Worm (Caenorhabditis elegans) whole organism, early embryonic: ENCODE data around the gene npr-39.

Experiments used
- B0310.2 ChIP-seq: sonication (generic microtip); optimal IDR thresholded peaks from 2 replicates; lab custom pipeline; 2016; ENCODE audit warnings: mild to moderate bottlenecking, missing genetic modification characterization, missing compliant biosample characterization
- F13C5.2 ChIP-seq: sonication (generic microtip); optimal IDR thresholded peaks from 2 replicates; lab custom pipeline; 2017; ENCODE audit warnings: mild to moderate bottlenecking, missing genetic modification characterization, inconsistent platforms, missing compliant biosample characterization
- aly-1 ChIP-seq: sonication (generic microtip); optimal IDR thresholded peaks from 2 replicates; lab custom pipeline; 2016; ENCODE audit warnings: missing genetic modification characterization, missing compliant biosample characterization
- ama-1 ChIP-seq: fragments of 150-350 bp; optimal IDR thresholded peaks from 2 replicates; lab custom pipeline; 2014
- ceh-13 ChIP-seq: fragments of 200-800 bp; sonication (Bioruptor generic); optimal IDR thresholded peaks from 2 replicates; lab custom pipeline; 2018; ENCODE audit warnings: mild to moderate bottlenecking, missing genetic modification characterization, missing compliant biosample characterization
- ceh-36 ChIP-seq: sonication (generic microtip); optimal IDR thresholded peaks from 2 replicates; lab custom pipeline; 2016; ENCODE audit warnings: missing genetic modification characterization, inconsistent platforms, missing compliant biosample characterization
- ets-7 ChIP-seq: sonication (generic microtip); optimal IDR thresholded peaks from 2 replicates; lab custom pipeline; 2016; ENCODE audit warnings: missing genotype, missing genetic modification characterization, missing compliant biosample characterization
- flt-1 ChIP-seq: fragments of 200-800 bp; sonication (Bioruptor generic); IDR thresholded peaks from 2 replicates; pipeline ENCODE4 v1.3.6; 2022; ENCODE audit warnings: missing genetic modification characterization, missing compliant biosample characterization
- hmbx-1 ChIP-seq: sonication (generic microtip); optimal IDR thresholded peaks from 2 replicates; lab custom pipeline; 2016; ENCODE audit warnings: mild to moderate bottlenecking, missing genetic modification characterization, missing compliant biosample characterization
- hmg-4 ChIP-seq: fragments of 200-800 bp; sonication (Bioruptor generic); optimal IDR thresholded peaks from 2 replicates; lab custom pipeline; 2018; ENCODE audit warnings: mild to moderate bottlenecking, missing genetic modification characterization, missing compliant biosample characterization
- hnd-1 ChIP-seq: sonication (generic microtip); optimal IDR thresholded peaks from 2 replicates; lab custom pipeline; 2016; ENCODE audit warnings: missing genetic modification characterization, missing compliant biosample characterization
- pes-1 ChIP-seq: fragments of 200-800 bp; sonication (Bioruptor generic); IDR thresholded peaks from 2 replicates; pipeline ENCODE4 v1.3.6; 2022; ENCODE audit warnings: missing genetic modification reagents, missing genetic modification characterization, missing compliant biosample characterization
- scrt-1 ChIP-seq: fragments of 200-800 bp; sonication (Bioruptor generic); IDR thresholded peaks from 2 replicates; pipeline ENCODE4 v1.3.6; 2022; ENCODE audit warnings: missing genetic modification characterization, missing compliant biosample characterization
- sea-1 ChIP-seq: fragments of 200-800 bp; sonication (Bioruptor generic); conservative IDR thresholded peaks from 2 replicates; pipeline ENCODE4 v1.3.6; 2022; ENCODE audit warnings: missing genetic modification characterization, missing compliant biosample characterization
- tbx-11 ChIP-seq: fragments of 200-800 bp; sonication (Bioruptor generic); IDR thresholded peaks from 2 replicates; pipeline ENCODE4 v1.3.6; 2022; ENCODE audit warnings: missing genetic modification characterization, missing compliant biosample characterization
- tbx-37 ChIP-seq: fragments of 200-800 bp; sonication (Bioruptor generic); conservative IDR thresholded peaks from 2 replicates; pipeline ENCODE4 v1.3.6; 2022; ENCODE audit warnings: missing genetic modification reagents, missing genetic modification characterization, missing compliant biosample characterization
- tra-4 ChIP-seq: sonication (generic microtip); optimal IDR thresholded peaks from 2 replicates; lab custom pipeline; 2017; ENCODE audit warnings: missing genetic modification characterization, missing compliant biosample characterization

npr-39 gene

DNA sequence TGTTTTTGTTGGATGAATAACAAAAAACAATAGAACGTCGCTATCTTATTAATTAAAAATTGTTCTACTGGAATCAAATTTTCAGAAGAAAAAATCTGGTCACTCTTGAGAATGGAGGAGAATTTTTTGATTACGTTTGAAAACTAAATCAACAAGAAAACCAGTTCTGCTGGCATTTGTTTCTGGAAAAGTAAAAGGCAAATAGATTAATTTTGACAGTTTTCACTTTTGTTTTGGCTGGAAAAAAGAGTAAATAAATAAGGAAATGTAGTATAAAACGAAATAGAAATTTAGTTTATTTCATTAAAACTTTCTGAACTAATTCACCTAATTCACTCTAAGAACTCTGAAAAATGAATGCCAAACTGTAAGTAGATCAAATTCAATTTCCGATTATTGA, 2.6 kb upstream of the npr-39 start, which contains the start of gene fipr-13:
fipr-13 (plus strand) TSS at position 301 of the 400 bp plus-strand sequence.
- TF ChIP-seq tbx-37 (GFP tag; lab: Robert Waterston, UW) (no peak), hmg-4 (GFP tag; lab: Kevin White, UChicago) (no peak), ceh-36 (tag; lab: Kevin White, UChicago) (no peak), ama-1 (no peak), hmbx-1 (no peak), flt-1 (GFP tag; lab: Robert Waterston, UW) (no peak), hnd-1 (tag; lab: Kevin White, UChicago) (no peak), tra-4 (tag; lab: Kevin White, UChicago) (no peak), tbx-11 (GFP tag; lab: Robert Waterston, UW) (no peak)

DNA sequence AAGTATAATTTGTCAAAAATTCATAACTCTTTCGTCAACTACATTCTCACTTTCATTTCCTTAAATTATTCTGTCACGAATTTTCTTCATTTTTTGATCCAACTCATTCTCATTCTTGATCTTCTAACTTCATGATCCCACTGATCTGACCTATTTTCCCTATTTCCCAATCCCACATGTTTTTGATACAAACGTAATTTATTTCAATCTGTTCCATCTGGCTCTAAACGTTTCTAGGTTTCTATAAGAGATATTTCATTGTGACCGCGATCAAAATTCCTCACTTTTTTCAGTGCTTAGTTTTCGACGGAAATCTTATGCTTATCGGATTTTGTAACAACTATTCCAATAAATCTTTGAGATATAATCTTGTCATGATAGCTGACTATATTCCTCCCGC, 1.2 kb upstream of the npr-39 start:
- no peak for TF ChIP-seq sea-1 (GFP tag; lab: Robert Waterston, UW)

DNA sequence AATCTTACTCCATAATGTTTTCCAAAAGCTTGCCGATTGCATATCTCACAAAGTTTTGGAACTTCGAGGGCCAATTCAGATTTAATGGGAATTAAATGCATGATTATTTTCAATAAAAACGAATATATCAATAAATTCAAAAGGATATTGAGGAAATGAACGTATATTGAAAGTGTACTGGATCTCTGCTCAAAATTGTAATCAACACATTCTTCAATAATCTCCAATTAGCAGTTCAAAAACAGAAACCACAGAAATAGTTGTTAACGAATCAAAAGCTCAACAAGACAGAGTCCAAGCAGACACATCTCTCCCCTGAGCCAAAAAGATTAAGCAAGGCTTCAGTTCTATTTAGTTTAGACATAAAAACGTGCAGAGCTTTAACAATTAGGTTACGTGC, 3.7 kb downstream of the npr-39 start, which contains the start of gene nhr-192:
nhr-192 (minus strand) TSS at position 101 of the 400 bp plus-strand sequence.
- TF ChIP-seq scrt-1 (GFP tag; lab: Robert Waterston, UW): no peak
- no peak for TF ChIP-seq hmg-4 (GFP tag; lab: Kevin White, UChicago)
- no peak for TF ChIP-seq pes-1 (GFP tag; lab: Robert Waterston, UW)
- TF ChIP-seq flt-1 (GFP tag; lab: Robert Waterston, UW): no peak
- TF ChIP-seq aly-1 (tag; lab: Kevin White, UChicago): no peak
- TF ChIP-seq hmbx-1: no peak
- no peak for TF ChIP-seq ets-7 (tag; lab: Kevin White, UChicago)
- no peak for TF ChIP-seq ama-1
- no peak for TF ChIP-seq tra-4 (tag; lab: Kevin White, UChicago)
- no peak for TF ChIP-seq hnd-1 (tag; lab: Kevin White, UChicago)
- no peak for TF ChIP-seq ceh-36 (tag; lab: Kevin White, UChicago)
- TF ChIP-seq ceh-13 (GFP tag; lab: Kevin White, UChicago): no peak
- no peak for TF ChIP-seq F13C5.2
- TF ChIP-seq tbx-37 (GFP tag; lab: Robert Waterston, UW): no peak

DNA sequence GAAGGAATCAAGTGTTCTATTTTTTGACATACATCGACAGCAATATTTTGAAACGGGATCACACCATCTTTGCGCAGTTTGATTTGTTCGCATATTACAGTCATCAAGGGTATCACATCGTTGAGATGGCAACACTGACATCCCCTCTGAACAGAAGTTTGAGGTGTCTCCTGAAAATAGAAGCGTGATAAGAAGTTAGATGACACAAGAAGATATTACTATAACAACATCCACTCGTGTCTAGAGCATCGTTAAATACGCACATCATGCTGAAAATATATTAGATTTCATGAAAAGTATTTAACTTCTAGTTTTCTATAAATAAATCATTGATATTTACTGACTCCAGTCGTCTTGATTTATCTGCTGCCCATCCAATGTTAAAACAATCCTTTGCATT, 5.9 kb downstream of the npr-39 start:
- TF ChIP-seq ceh-13 (GFP tag; lab: Kevin White, UChicago): no peak
- no peak for TF ChIP-seq sea-1 (GFP tag; lab: Robert Waterston, UW)
- TF ChIP-seq aly-1 (tag; lab: Kevin White, UChicago): no peak
- no peak for TF ChIP-seq ceh-36 (tag; lab: Kevin White, UChicago)
- no peak for TF ChIP-seq flt-1 (GFP tag; lab: Robert Waterston, UW)
- TF ChIP-seq scrt-1 (GFP tag; lab: Robert Waterston, UW): no peak
- TF ChIP-seq tra-4 (tag; lab: Kevin White, UChicago): no peak
- no peak for TF ChIP-seq ets-7 (tag; lab: Kevin White, UChicago)
- no peak for TF ChIP-seq hmbx-1
- no peak for TF ChIP-seq F13C5.2
- no peak for TF ChIP-seq tbx-37 (GFP tag; lab: Robert Waterston, UW)

DNA sequence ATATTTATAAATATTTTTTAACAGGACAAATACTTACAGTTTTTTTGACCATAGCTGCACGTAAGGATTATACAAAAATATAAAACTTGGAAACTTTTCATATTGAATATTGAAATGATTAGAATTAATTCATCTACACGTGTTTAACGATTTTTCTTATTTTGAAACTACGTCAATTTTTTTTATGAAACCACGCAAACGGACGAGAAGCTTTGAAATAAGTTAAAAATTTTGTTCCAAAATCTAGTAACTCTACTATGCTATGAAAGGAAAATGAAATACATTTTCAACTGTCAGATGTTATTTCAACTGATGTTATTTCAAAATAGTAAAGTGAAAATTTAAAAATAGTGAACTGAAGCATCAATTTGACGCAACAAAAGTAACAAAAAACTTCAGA, 6.9 kb downstream of the npr-39 start, which contains the start of gene F57A8.6:
F57A8.6 (minus strand) TSS at position 101 of the 400 bp plus-strand sequence.
- TF ChIP-seq hmg-4 (GFP tag; lab: Kevin White, UChicago) (no peak), ceh-13 (GFP tag; lab: Kevin White, UChicago) (no peak), hmbx-1 (no peak), ceh-36 (tag; lab: Kevin White, UChicago) (no peak), tbx-37 (GFP tag; lab: Robert Waterston, UW) (no peak), flt-1 (GFP tag; lab: Robert Waterston, UW) (no peak), hnd-1 (tag; lab: Kevin White, UChicago) (no peak), B0310.2 (tag; lab: Kevin White, UChicago) (no peak), ets-7 (tag; lab: Kevin White, UChicago) (no peak), scrt-1 (GFP tag; lab: Robert Waterston, UW) (no peak), ama-1 (no peak), F13C5.2 (no peak), pes-1 (GFP tag; lab: Robert Waterston, UW) (no peak), aly-1 (tag; lab: Kevin White, UChicago) (no peak), tbx-11 (GFP tag; lab: Robert Waterston, UW) (no peak), tra-4 (tag; lab: Kevin White, UChicago) (no peak)

DNA sequence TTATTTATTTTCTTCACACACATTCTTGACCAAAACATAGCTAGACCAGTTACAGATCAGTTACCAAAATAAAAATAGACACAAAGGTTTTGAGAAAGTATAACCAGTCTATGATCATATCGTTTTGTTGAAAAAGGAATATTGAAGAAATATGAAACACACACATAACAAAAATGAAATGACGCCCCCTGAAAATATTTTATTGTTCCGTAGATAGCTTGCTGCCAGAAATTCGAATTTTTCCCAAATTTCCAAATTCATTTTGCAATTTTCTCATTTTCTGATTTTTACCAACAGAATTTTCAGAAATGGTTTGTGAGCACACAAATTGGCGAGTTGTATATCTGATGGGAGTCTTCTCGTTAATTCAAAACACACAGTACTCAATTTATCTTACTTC, 8.6 kb downstream of the npr-39 start, which contains the start of gene F57A8.7:
F57A8.7 (plus strand) TSS at position 301 of the 400 bp plus-strand sequence.
- no peak for TF ChIP-seq tbx-11 (GFP tag; lab: Robert Waterston, UW)
- TF ChIP-seq hmg-4 (GFP tag; lab: Kevin White, UChicago): no peak
- no peak for TF ChIP-seq B0310.2 (tag; lab: Kevin White, UChicago)
- TF ChIP-seq aly-1 (tag; lab: Kevin White, UChicago): no peak
- no peak for TF ChIP-seq flt-1 (GFP tag; lab: Robert Waterston, UW)
- TF ChIP-seq sea-1 (GFP tag; lab: Robert Waterston, UW): no peak
- TF ChIP-seq scrt-1 (GFP tag; lab: Robert Waterston, UW): no peak

DNA sequence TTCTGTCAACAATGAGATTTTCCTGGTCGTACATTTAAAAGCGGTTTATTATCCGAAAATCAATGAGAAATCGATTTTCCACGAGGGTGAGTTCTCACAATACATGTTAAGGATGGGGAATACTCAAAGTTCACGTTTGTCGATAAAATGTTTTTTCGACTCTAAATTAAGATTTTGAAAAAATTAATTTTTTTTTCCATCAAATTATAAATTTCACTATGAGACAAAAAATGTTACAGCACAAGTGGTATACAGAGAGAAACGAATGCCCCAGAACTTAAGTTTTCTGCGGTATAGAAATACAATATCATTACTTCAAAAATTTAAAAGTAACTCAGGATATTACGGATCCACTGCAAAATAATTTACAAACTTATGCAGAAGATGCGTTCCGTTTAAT, 11.4 kb downstream of the npr-39 start, which contains the start of gene R04B5.1:
R04B5.1 (minus strand) TSS at position 101 of the 400 bp plus-strand sequence.
- TF ChIP-seq hmg-4 (GFP tag; lab: Kevin White, UChicago) (no peak), aly-1 (tag; lab: Kevin White, UChicago) (no peak)

DNA sequence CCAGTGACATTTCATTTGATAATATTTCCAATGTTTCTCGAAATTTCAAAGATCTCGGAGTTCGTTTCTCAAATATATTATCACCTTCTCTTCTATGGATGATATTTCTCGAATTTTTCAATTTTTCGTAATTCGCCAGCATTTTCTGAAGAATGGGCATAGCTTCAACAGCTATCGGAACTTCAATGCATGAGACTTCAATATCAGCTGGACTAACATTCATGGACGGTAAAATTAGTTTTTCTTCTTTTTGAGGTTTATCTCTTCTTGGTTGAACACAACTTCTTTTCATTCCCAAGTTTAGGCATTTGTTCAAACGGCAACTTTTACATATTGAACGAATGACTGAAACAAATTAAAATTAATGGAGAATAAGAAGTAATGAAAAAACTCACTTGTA, 14.0 kb downstream of the npr-39 start:
- TF ChIP-seq ceh-36 (tag; lab: Kevin White, UChicago): no peak
- TF ChIP-seq tra-4 (tag; lab: Kevin White, UChicago): no peak
- no peak for TF ChIP-seq tbx-37 (GFP tag; lab: Robert Waterston, UW)
- no peak for TF ChIP-seq hmg-4 (GFP tag; lab: Kevin White, UChicago)
- no peak for TF ChIP-seq ama-1
- TF ChIP-seq pes-1 (GFP tag; lab: Robert Waterston, UW): no peak
- TF ChIP-seq hmbx-1: no peak
- TF ChIP-seq sea-1 (GFP tag; lab: Robert Waterston, UW): no peak
- no peak for TF ChIP-seq scrt-1 (GFP tag; lab: Robert Waterston, UW)
- no peak for TF ChIP-seq B0310.2 (tag; lab: Kevin White, UChicago)
- no peak for TF ChIP-seq F13C5.2
- no peak for TF ChIP-seq ceh-13 (GFP tag; lab: Kevin White, UChicago)
- no peak for TF ChIP-seq flt-1 (GFP tag; lab: Robert Waterston, UW)
- no peak for TF ChIP-seq tbx-11 (GFP tag; lab: Robert Waterston, UW)
